Fruit fly (Drosophila melanogaster) whole organism, larva: ENCODE data around the gene CG13737.

ENCODE experiments used
- noc ChIP-seq: fragments of 200-800 bp; sonication (Bioruptor generic); optimal IDR thresholded peaks from 3 replicates; lab custom pipeline; 2019; ENCODE audit warnings: missing biosample characterization, mild to moderate bottlenecking, missing genetic modification characterization, moderate library complexity

Gene CG13737

DNA sequence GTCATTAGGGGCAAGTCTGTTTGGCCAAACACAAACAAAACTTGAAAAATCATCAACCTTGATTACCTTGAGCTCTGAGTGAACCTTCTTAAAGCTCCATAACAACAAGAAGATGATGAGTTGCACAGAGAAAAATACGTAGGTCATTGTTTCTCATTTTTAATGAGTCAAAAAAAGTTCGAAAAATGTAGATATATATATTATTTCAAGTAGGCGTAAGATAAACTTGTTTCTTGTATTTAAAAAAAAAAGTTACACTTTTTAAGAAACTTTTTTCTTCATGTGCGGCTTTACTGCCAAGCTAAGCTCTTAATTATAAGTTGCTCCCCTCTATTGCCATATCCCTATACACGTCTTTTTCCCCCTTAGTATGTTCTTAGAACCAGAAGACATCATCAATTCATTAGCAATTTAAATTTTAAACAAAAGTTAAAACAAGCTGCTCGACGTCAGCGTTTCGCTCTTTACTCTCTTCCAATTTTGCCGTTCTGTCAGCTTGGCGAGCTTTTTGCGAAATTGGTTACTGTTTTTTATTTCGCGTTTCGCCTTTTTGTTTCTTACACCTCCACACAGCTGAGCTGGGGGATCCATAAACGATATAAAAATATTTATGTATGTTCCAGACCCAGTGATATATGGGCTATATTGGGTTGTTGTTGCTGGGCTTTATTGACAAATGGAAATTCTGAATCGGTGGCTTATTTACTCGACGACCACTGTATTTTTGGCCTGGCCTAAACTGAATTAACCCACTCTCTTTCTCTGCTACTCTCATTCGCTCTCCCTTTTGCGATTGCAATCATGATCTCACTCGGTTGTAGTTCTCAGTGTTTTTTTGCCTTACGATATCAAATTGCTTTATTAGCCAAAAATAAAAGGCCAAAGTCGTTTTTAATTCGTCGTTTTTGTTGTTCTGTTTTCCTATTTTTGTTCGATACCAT is 44.8 kb downstream of the CG13737 start:
- TF ChIP-seq noc, result peak; percentile 36

DNA sequence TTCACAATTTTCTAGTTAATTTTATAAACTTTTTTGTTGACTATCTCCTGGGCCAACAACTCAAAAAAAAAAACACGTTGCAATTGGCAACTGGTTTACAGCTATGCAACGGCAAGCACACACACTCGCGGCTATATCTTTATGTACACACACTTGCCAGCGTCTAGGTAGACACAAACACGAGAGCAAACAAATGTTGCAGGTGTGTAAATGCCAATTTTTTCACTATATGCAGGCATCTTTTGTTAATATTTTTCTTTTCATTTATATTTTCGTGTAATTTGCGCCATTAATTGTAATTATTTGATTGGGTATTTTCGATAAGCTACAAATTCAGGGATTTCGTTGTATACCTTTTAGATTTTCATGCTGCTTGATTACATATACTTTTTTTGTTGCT is 45.9 kb downstream of the CG13737 start:
- TF ChIP-seq noc, result no peak

DNA sequence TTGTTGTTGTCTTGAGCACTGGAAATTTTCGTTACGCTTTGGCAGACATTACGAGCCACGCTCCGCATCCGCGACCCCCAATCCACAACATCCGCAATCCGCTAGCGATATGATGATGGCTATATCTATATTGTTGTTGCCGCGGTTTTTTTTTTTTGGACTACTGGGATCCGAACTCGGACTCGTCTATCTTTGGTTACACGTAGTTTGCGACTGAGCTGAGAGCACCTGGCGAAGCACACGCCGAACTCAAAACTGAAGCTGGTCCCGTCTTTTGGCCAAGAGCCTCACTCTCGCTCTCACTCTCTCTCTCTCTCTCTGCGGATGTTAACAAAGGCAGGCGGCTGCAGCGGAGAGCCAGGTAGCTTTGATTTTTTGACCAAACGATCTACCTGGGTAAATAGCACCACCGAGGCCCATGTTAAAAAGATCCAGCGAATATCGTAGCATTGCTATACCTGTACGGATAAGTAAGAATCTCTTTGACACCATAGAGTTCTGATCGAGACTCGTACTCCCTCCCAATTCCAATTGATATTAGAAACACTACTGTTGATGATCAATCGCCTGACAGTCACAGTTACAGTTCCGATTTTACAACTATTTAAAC is 46.4 kb downstream of the CG13737 start, which contains the start of gene Rgl:
TSS of gene Rgl (minus strand) at position 219 of the 610 bp plus-strand sequence.
- no peak for TF ChIP-seq noc

- no peak for TF ChIP-seq noc
Measured at dm6 chr3L:13928769-13929594, 50.2 kb downstream of the CG13737 start, which contains the start of the genes CG8833 and DCTN1-p150. Gene CG8833 (minus strand): TSS chr3L:13929000. Gene DCTN1-p150 (plus strand): TSS chr3L:13929387.
